Worm (Caenorhabditis elegans): ENCODE results near the gene npp-26.

Gene npp-26

ce11 chrIV:4749728-4750278 lies 14.7 kb upstream of the npp-26 start, which contains the start of the genes rpl-20 and Y17G9B.5 (continued):
- TF ChIP-seq elt-2 (tag; optimal IDR thresholded peaks at IDR 0.05) (peak; percentile 99), nhr-47 (tag; optimal IDR thresholded peaks at IDR 0.05) (peak; percentile 100), alr-1 (tag; optimal IDR thresholded peaks at IDR 0.05; ENCODE audit: borderline replicate concordance) (no peak), egl-13 (tag; optimal IDR thresholded peaks at IDR 0.05) (peak; percentile 100), elt-3 (tag; optimal IDR thresholded peaks at IDR 0.05) (peak; percentile 85 to 100 (median 100)), lin-39 (tag; optimal IDR thresholded peaks at IDR 0.05) (peak; percentile 99), snpc-4 (tag; optimal IDR thresholded peaks at IDR 0.05) (peak; percentile 95), hlh-17 (GFP tag; optimal IDR thresholded peaks at IDR 0.05; ENCODE audit: borderline replicate concordance) (peak; percentile 73), tlp-1 (tag; optimal IDR thresholded peaks at IDR 0.05) (no peak), aha-1 (tag; optimal IDR thresholded peaks at IDR 0.05) (peak; percentile 98), irx-1 (tag; optimal IDR thresholded peaks at IDR 0.05) (peak; percentile 100), nhr-77 (tag; optimal IDR thresholded peaks at IDR 0.05) (peak; percentile 100), C16A3.4 (tag; optimal IDR thresholded peaks at IDR 0.05) (peak; percentile 100), pqm-1 (tag; optimal IDR thresholded peaks at IDR 0.05) (peak; percentile 88), zip-4 (GFP tag; optimal IDR thresholded peaks at IDR 0.05) (peak; percentile 98), unc-30 (tag; optimal IDR thresholded peaks at IDR 0.05) (peak; percentile 91), sptf-1 (tag; optimal IDR thresholded peaks at IDR 0.05) (no peak), fos-1 (tag; optimal IDR thresholded peaks at IDR 0.05) (peak; percentile 99), zag-1 (tag; optimal IDR thresholded peaks at IDR 0.05) (peak; percentile 99), dpl-1 (GFP tag; optimal IDR thresholded peaks at IDR 0.05) (peak; percentile 94 to 96 (median 96)), swsn-7 (tag; optimal IDR thresholded peaks at IDR 0.05) (peak; percentile 100), nhr-12 (tag; optimal IDR thresholded peaks at IDR 0.05) (peak; percentile 78), nhr-90 (tag; optimal IDR thresholded peaks at IDR 0.05; ENCODE audit: poor library complexity) (peak; percentile 100), grh-1 (GFP tag; IDR thresholded peaks at IDR 0.05) (peak; percentile 100), lin-35 (GFP tag; optimal IDR thresholded peaks at IDR 0.05) (peak; percentile 95 to 97), unc-86 (tag; optimal IDR thresholded peaks at IDR 0.05) (peak; percentile 100), rnt-1 (tag; optimal IDR thresholded peaks at IDR 0.05) (peak; percentile 99), sox-4 (tag; optimal IDR thresholded peaks at IDR 0.05) (peak; percentile 98), mep-1 (tag; optimal IDR thresholded peaks at IDR 0.05) (peak; percentile 100), hpl-2 (GFP tag; optimal IDR thresholded peaks at IDR 0.05) (peak; percentile 97), pag-3 (tag; optimal IDR thresholded peaks at IDR 0.05; ENCODE audit: borderline replicate concordance, insufficient read depth) (peak; percentile 85), vab-15 (tag; optimal IDR thresholded peaks at IDR 0.05) (peak; percentile 97), ztf-4 (tag; optimal IDR thresholded peaks at IDR 0.05) (peak; percentile 100), blmp-1 (tag; optimal IDR thresholded peaks at IDR 0.05) (peak; percentile 94), egl-27 (tag; optimal IDR thresholded peaks at IDR 0.05) (peak; percentile 93 to 98), sup-37 (GFP tag; optimal IDR thresholded peaks at IDR 0.05) (peak; percentile 100), fkh-10 (GFP tag; optimal IDR thresholded peaks at IDR 0.05) (peak; percentile 99), hlh-4 (tag; optimal IDR thresholded peaks at IDR 0.05) (peak; percentile 70), snu-23 (GFP tag; optimal IDR thresholded peaks at IDR 0.05) (peak; percentile 100)

ce11 chrIV:4751814-4752213 lies 12.7 kb upstream of the npp-26 start, which contains the start of gene Y17G9B.4:
Y17G9B.4 (plus strand) TSS chrIV:4752119.
- TF ChIP-seq pax-3 (tag; optimal IDR thresholded peaks at IDR 0.05) (no peak), unc-62 (GFP tag; optimal IDR thresholded peaks at IDR 0.05) (no peak), nhr-76 (tag; optimal IDR thresholded peaks at IDR 0.05) (no peak), unc-98 (GFP tag; IDR thresholded peaks at IDR 0.05) (no peak), lin-35 (GFP tag; optimal IDR thresholded peaks at IDR 0.05) (no peak), ceh-82 (tag; optimal IDR thresholded peaks at IDR 0.05) (no peak), ets-5 (GFP tag; IDR thresholded peaks at IDR 0.05) (no peak), nhr-237 (tag; optimal IDR thresholded peaks at IDR 0.05) (no peak), snpc-4 (tag; optimal IDR thresholded peaks at IDR 0.05) (no peak), alr-1 (tag; optimal IDR thresholded peaks at IDR 0.05; ENCODE audit: borderline replicate concordance) (no peak), nhr-20 (tag; optimal IDR thresholded peaks at IDR 0.05) (no peak), hlh-17 (GFP tag; optimal IDR thresholded peaks at IDR 0.05; ENCODE audit: borderline replicate concordance) (no peak), aha-1 (tag; optimal IDR thresholded peaks at IDR 0.05) (no peak), nhr-90 (tag; optimal IDR thresholded peaks at IDR 0.05; ENCODE audit: poor library complexity) (no peak), nhr-19 (GFP tag; conservative IDR thresholded peaks at IDR 0.05) (no peak), fkh-10 (GFP tag; optimal IDR thresholded peaks at IDR 0.05) (no peak), C34B4.2 (tag; optimal IDR thresholded peaks at IDR 0.05) (no peak)
